Worm (Caenorhabditis elegans) whole organism, L3 larva: Measurements from ENCODE around the gene F58B4.5.

Source experiments
- ZK546.5 ChIP-seq: sonication (generic microtip); optimal IDR thresholded peaks from 2 replicates; lab custom pipeline; 2017; ENCODE audit warnings: missing biosample characterization, missing genetic modification characterization
- aly-2 ChIP-seq: fragments of 150-350 bp; optimal IDR thresholded peaks from 2 replicates; lab custom pipeline; 2014; ENCODE audit warnings: missing biosample characterization, missing genetic modification characterization
- ama-1 ChIP-seq: fragments of 150-350 bp; optimal IDR thresholded peaks from 2 replicates; lab custom pipeline; 2018
- ceh-16 ChIP-seq: sonication (generic microtip); optimal IDR thresholded peaks from 2 replicates; lab custom pipeline; 2017; ENCODE audit warnings: missing biosample characterization, missing genetic modification characterization
- ceh-28 ChIP-seq: fragments of 150-350 bp; optimal IDR thresholded peaks from 2 replicates; lab custom pipeline; 2014; ENCODE audit warnings: missing biosample characterization, missing genetic modification reagents, missing genetic modification characterization
- ceh-82 ChIP-seq: fragments of 150-350 bp; optimal IDR thresholded peaks from 2 replicates; lab custom pipeline; 2014; ENCODE audit warnings: missing biosample characterization, missing genetic modification characterization
- ceh-9 ChIP-seq: sonication (generic microtip); optimal IDR thresholded peaks from 2 replicates; lab custom pipeline; 2018; ENCODE audit warnings: missing biosample characterization, missing genetic modification characterization
- daf-12 ChIP-seq: fragments of 150-350 bp; optimal IDR thresholded peaks from 2 replicates; lab custom pipeline; 2014; ENCODE audit warnings: missing biosample characterization, missing genetic modification reagents, missing genetic modification characterization
- egl-27 ChIP-seq: sonication (generic microtip); optimal IDR thresholded peaks from 4 replicates; lab custom pipeline; 2017; ENCODE audit warnings: missing biosample characterization, missing genetic modification reagents, missing genetic modification characterization
- egl-5 ChIP-seq: fragments of 150-350 bp; optimal IDR thresholded peaks from 2 replicates; lab custom pipeline; 2017; ENCODE audit warnings: missing biosample characterization, missing genetic modification reagents, missing genetic modification characterization, inconsistent platforms
- elt-1 ChIP-seq: fragments of 150-350 bp; optimal IDR thresholded peaks from 2 replicates; lab custom pipeline; 2014; ENCODE audit warnings: missing biosample characterization, missing genetic modification characterization
- elt-2 ChIP-seq: sonication (generic microtip); optimal IDR thresholded peaks from 2 replicates; lab custom pipeline; 2016; ENCODE audit warnings: missing genetic modification reagents, mild to moderate bottlenecking, missing genetic modification characterization, missing compliant biosample characterization
- elt-3 ChIP-seq, 3 experiments: fragments of 150-350 bp in 1 of 3; sonication (generic microtip) in 2 of 3; optimal IDR thresholded peaks; 2 replicates in 2 of 3; 4 replicates in 1 of 3; lab custom pipeline; 2014 to 2017; ENCODE audit warnings: missing biosample characterization in 3 of 3, missing genetic modification characterization in 3 of 3
- eor-1 ChIP-seq, 2 experiments: fragments of 150-350 bp; optimal IDR thresholded peaks; 2 replicates each; lab custom pipeline; 2014 to 2018; ENCODE audit warnings: missing biosample characterization in 2 of 2, missing genetic modification characterization in 2 of 2
- fkh-10 ChIP-seq: sonication (generic microtip); optimal IDR thresholded peaks from 2 replicates; lab custom pipeline; 2017; ENCODE audit warnings: missing biosample characterization, missing genetic modification reagents, missing genetic modification characterization
- fkh-2 ChIP-seq: fragments of 150-350 bp; optimal IDR thresholded peaks from 2 replicates; lab custom pipeline; 2014; ENCODE audit warnings: missing biosample characterization, missing genetic modification reagents, missing genetic modification characterization
- fos-1 ChIP-seq: fragments of 150-350 bp; optimal IDR thresholded peaks from 2 replicates; lab custom pipeline; 2014; ENCODE audit warnings: missing biosample characterization, missing genetic modification characterization
- jun-1 ChIP-seq: fragments of 150-350 bp; optimal IDR thresholded peaks from 2 replicates; lab custom pipeline; 2014; ENCODE audit warnings: missing biosample characterization, missing genetic modification reagents, missing genetic modification characterization
- lin-15B ChIP-seq: fragments of 150-350 bp; optimal IDR thresholded peaks from 2 replicates; lab custom pipeline; 2014; ENCODE audit warnings: missing biosample characterization, missing genetic modification characterization
- lsy-12 ChIP-seq: sonication (generic microtip); optimal IDR thresholded peaks from 2 replicates; lab custom pipeline; 2016; ENCODE audit warnings: mild to moderate bottlenecking, missing genetic modification characterization, missing compliant biosample characterization
- mdl-1 ChIP-seq: fragments of 150-350 bp; optimal IDR thresholded peaks from 2 replicates; lab custom pipeline; 2014; ENCODE audit warnings: missing biosample characterization, missing genetic modification characterization
- mml-1 ChIP-seq: fragments of 150-350 bp; sonication (generic microtip); optimal IDR thresholded peaks from 3 replicates; lab custom pipeline; 2014; ENCODE audit warnings: missing biosample characterization, missing genetic modification characterization
- nfya-1 ChIP-seq: sonication (generic microtip); optimal IDR thresholded peaks from 2 replicates; lab custom pipeline; 2017; ENCODE audit warnings: missing genetic modification characterization, mild to moderate bottlenecking, missing compliant biosample characterization, antibody characterized with exemption, moderate library complexity; ENCODE audit not compliant: insufficient read depth
- nhr-11 ChIP-seq: fragments of 150-350 bp; optimal IDR thresholded peaks from 2 replicates; lab custom pipeline; 2014; ENCODE audit warnings: missing biosample characterization, missing genetic modification characterization
- nhr-12 ChIP-seq: fragments of 150-350 bp; optimal IDR thresholded peaks from 2 replicates; lab custom pipeline; 2014; ENCODE audit warnings: missing biosample characterization, missing genetic modification characterization
- nhr-23 ChIP-seq: fragments of 150-350 bp; optimal IDR thresholded peaks from 2 replicates; lab custom pipeline; 2014; ENCODE audit warnings: missing biosample characterization, missing genetic modification reagents, missing genetic modification characterization
- nhr-237 ChIP-seq: fragments of 150-350 bp; optimal IDR thresholded peaks from 2 replicates; lab custom pipeline; 2014; ENCODE audit warnings: missing biosample characterization, missing genetic modification characterization
- nhr-25 ChIP-seq: sonication (generic microtip); optimal IDR thresholded peaks from 2 replicates; lab custom pipeline; 2017; ENCODE audit warnings: missing biosample characterization, missing genetic modification characterization
- nhr-28 ChIP-seq: fragments of 150-350 bp; optimal IDR thresholded peaks from 2 replicates; lab custom pipeline; 2014; ENCODE audit warnings: missing biosample characterization, missing genetic modification characterization
- nhr-43 ChIP-seq: sonication (generic microtip); optimal IDR thresholded peaks from 2 replicates; lab custom pipeline; 2016; ENCODE audit warnings: mild to moderate bottlenecking, missing genetic modification characterization, missing compliant biosample characterization; ENCODE audit not compliant: poor library complexity, severe bottlenecking
- nhr-67 ChIP-seq: fragments of 150-350 bp; optimal IDR thresholded peaks from 2 replicates; lab custom pipeline; 2014; ENCODE audit warnings: missing biosample characterization, missing genetic modification characterization
- nhr-76 ChIP-seq: fragments of 150-350 bp; sonication (generic microtip); optimal IDR thresholded peaks from 5 replicates; lab custom pipeline; 2014; ENCODE audit warnings: missing biosample characterization, missing genetic modification characterization
- nhr-77 ChIP-seq: fragments of 150-350 bp; optimal IDR thresholded peaks from 2 replicates; lab custom pipeline; 2014; ENCODE audit warnings: missing biosample characterization, missing genetic modification characterization
- pha-4 ChIP-seq: fragments of 150-350 bp; optimal IDR thresholded peaks from 2 replicates; lab custom pipeline; 2014; ENCODE audit warnings: missing biosample characterization, missing genetic modification reagents, missing genetic modification characterization
- pqm-1 ChIP-seq: fragments of 150-350 bp; optimal IDR thresholded peaks from 2 replicates; lab custom pipeline; 2017; ENCODE audit warnings: missing biosample characterization, missing genetic modification characterization, inconsistent platforms
- skn-1 ChIP-seq: fragments of 150-350 bp; optimal IDR thresholded peaks from 2 replicates; lab custom pipeline; 2014; ENCODE audit warnings: missing biosample characterization, missing genetic modification characterization
- snpc-4 ChIP-seq: fragments of 150-350 bp; optimal IDR thresholded peaks from 2 replicates; lab custom pipeline; 2014; ENCODE audit warnings: missing biosample characterization, missing genetic modification characterization
- tbx-2 ChIP-seq: sonication (generic microtip); optimal IDR thresholded peaks from 2 replicates; lab custom pipeline; 2016; ENCODE audit warnings: mild to moderate bottlenecking, missing genetic modification characterization, missing compliant biosample characterization
- unc-39 ChIP-seq: sonication (generic microtip); optimal IDR thresholded peaks from 4 replicates; lab custom pipeline; 2017; ENCODE audit warnings: missing biosample characterization, missing genetic modification characterization
- unc-62 ChIP-seq: fragments of 150-350 bp; sonication (generic microtip); optimal IDR thresholded peaks from 4 replicates; lab custom pipeline; 2014; ENCODE audit warnings: missing biosample characterization, missing genetic modification reagents, missing genetic modification characterization
- zag-1 ChIP-seq: fragments of 150-350 bp; optimal IDR thresholded peaks from 2 replicates; lab custom pipeline; 2014; ENCODE audit warnings: missing biosample characterization, missing genetic modification characterization
- ztf-11 ChIP-seq: fragments of 150-350 bp; optimal IDR thresholded peaks from 2 replicates; lab custom pipeline; 2014; ENCODE audit warnings: missing biosample characterization, missing genetic modification characterization
- ztf-4 ChIP-seq: fragments of 150-350 bp; optimal IDR thresholded peaks from 2 replicates; lab custom pipeline; 2014; ENCODE audit warnings: missing biosample characterization, missing genetic modification characterization

F58B4.5 gene

DNA sequence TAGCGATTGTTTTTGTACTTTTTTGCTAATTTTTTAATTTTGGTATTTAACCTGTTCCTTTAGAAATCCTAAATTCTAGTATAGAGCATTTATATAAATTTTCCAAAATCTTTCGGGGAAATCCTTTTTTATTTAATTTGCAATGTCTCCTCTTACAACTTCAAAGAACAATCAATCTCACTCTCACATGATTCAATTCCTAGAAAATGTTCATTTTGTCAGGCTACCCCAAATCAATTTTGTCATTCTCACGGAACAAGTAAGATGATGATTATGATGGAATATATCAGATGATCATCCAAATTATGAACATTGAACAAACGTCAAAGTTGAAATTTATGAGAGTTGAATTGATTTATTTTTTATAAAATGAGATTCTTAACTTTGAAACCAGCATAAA lies 4.8 kb downstream of the F58B4.5 start:
- TF ChIP-seq nhr-43 (tag; lab: Kevin White, UChicago) (peak; percentile 42), fkh-10 (GFP tag; lab: Kevin White, UChicago) (peak; percentile 85), nhr-11 (peak; percentile 37), nhr-23 (tag; lab: Kevin White, UChicago) (peak; percentile 58), pqm-1 (tag; lab: Kevin White, UChicago) (no peak), fkh-2 (no peak)

DNA sequence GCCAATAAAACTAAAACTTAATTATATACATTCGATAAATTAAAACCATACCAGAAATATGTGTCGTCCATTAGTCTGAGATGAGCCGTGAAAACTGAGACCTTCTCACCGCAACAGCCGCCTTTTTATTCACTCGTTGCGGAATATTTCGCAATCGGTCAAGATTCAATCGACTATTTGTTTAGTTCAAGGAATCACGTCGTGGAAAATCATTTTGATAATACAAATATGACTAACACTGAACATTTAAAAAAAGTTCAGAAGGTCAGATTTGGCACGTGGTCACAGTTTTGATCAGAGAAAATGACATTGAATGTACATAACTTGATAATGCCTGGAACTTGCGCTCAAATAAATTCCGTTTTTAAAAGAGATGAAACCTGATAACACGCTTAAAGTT lies 6.2 kb downstream of the F58B4.5 start, which contains the start of gene F17C11.11:
F17C11.11 (minus strand) TSS at position 79 of the 400 bp plus-strand sequence.
- TF ChIP-seq pha-4 (tag; lab: Kevin White, UChicago) (peak; percentile 6), eor-1 (tag; optimal IDR thresholded peaks at IDR 0.05; lab: Kevin White, UChicago) (no peak), pqm-1 (tag; lab: Kevin White, UChicago) (peak; percentile 62), nhr-28 (tag; lab: Kevin White, UChicago) (no peak), nhr-23 (tag; lab: Kevin White, UChicago) (peak; percentile 4), elt-2 (tag; lab: Kevin White, UChicago) (peak; percentile 77)
- TF ChIP-seq, all 47 proteins: peak for 4

DNA sequence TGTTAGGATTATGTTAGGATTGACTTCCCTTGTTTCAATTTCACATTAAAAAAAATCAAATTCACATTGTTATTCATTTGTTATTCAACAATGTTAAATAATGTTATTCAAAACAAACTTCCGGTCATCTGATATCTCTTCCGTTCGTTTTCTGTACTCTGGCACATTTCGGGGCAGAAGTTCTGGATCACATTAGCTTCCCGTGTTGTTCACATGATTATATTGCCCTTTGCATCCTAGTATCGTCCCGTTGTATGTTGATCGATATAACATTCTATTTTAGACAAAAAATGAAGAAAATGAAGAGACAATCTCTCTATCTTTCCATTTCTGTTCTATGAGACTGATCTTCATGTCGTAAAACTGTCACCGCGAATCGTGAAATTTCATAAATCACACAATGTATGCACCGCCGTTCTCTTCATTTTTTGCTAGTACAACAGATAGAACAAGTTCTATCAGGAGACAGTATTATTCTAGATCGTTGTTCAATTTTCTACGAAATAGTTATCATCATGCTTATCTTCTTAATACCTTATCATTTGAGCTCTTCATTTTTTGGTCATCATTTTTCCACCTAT lies 7.6 kb downstream of the F58B4.5 start:
- TF ChIP-seq pha-4 (tag; lab: Kevin White, UChicago) (no peak), nhr-77 (no peak), unc-39 (tag; lab: Kevin White, UChicago) (no peak), nhr-43 (tag; lab: Kevin White, UChicago) (peak; percentile 85), elt-3 (tag; optimal IDR thresholded peaks at IDR 0.05; lab: Kevin White, UChicago) (no peak), snpc-4 (no peak), fos-1 (tag; lab: Kevin White, UChicago) (peak; percentile 20), nhr-23 (tag; lab: Kevin White, UChicago) (peak; percentile 36), nhr-25 (tag; lab: Kevin White, UChicago) (peak; percentile 8)

DNA sequence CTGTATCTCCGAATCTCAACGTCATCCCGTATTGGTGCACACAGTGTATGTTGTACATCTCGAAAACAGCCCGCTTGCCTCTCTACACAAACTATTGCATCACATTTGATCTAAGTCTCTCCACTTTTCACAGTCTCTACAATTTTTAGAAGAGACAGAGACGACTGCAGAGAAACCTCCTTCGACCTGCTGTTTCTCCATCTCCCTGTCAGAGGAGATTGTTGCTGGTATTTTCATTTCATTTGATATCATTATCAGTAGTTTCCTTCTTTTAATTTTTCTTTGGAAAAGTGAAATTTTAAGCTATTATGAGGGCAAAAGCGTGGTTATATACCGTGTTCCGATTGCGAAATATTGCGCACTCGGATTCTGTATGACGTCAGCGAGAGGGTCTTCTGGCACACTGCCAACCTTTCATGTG lies 8.1 kb downstream of the F58B4.5 start:
- TF ChIP-seq elt-1 (tag; lab: Kevin White, UChicago) (peak; percentile 58), fkh-2 (no peak), tbx-2 (no peak), egl-27 (tag; lab: Kevin White, UChicago) (peak; percentile 31), ceh-28 (tag; lab: Kevin White, UChicago) (peak; percentile 50), lsy-12 (no peak), nhr-43 (tag; lab: Kevin White, UChicago) (peak; percentile 44), mdl-1 (no peak), nhr-67 (tag; lab: Kevin White, UChicago) (no peak), nhr-28 (tag; lab: Kevin White, UChicago) (no peak), fkh-10 (GFP tag; lab: Kevin White, UChicago) (peak; percentile 32), nhr-25 (tag; lab: Kevin White, UChicago) (peak; percentile 19), ceh-16 (tag; lab: Kevin White, UChicago) (no peak), snpc-4 (peak; percentile 39), nfya-1 (tag; lab: Kevin White, UChicago) (peak; percentile 76), ztf-11 (tag; lab: Kevin White, UChicago) (no peak), nhr-76 (tag; lab: Kevin White, UChicago) (peak; percentile 20), nhr-12 (tag; lab: Kevin White, UChicago) (no peak), egl-5 (tag; lab: Kevin White, UChicago) (no peak), nhr-237 (tag; lab: Kevin White, UChicago) (no peak), nhr-23 (tag; lab: Kevin White, UChicago) (peak; percentile 60), fos-1 (tag; lab: Kevin White, UChicago) (no peak), pqm-1 (tag; lab: Kevin White, UChicago) (peak; percentile 88), unc-39 (tag; lab: Kevin White, UChicago) (no peak), mml-1 (tag; lab: Kevin White, UChicago) (no peak), ama-1 (peak; percentile 75), ceh-9 (tag; lab: Kevin White, UChicago) (no peak), daf-12 (no peak), ceh-82 (tag; lab: Kevin White, UChicago) (no peak), elt-2 (tag; lab: Kevin White, UChicago) (peak; percentile 94), zag-1 (tag; lab: Kevin White, UChicago) (no peak), lin-15B (tag; lab: Kevin White, UChicago) (peak; percentile 35), aly-2 (tag; lab: Kevin White, UChicago) (no peak), nhr-77 (no peak), ztf-4 (tag; lab: Kevin White, UChicago) (no peak), unc-62 (GFP tag; lab: Kevin White, UChicago) (peak; percentile 36), skn-1 (peak; percentile 39), elt-3 (tag; optimal IDR thresholded peaks at IDR 0.05; lab: Kevin White, UChicago) (no peak), ZK546.5 (tag; lab: Kevin White, UChicago) (no peak), jun-1 (tag; lab: Kevin White, UChicago) (peak; percentile 44), eor-1 (tag; optimal IDR thresholded peaks at IDR 0.05; lab: Kevin White, UChicago) (no peak), pha-4 (tag; lab: Kevin White, UChicago) (peak; percentile 60)
